Worm (Caenorhabditis elegans): ENCODE data around the gene F26G1.15.

- TF ChIP-seq nhr-77 (tag; optimal IDR thresholded peaks at IDR 0.05) (no peak), lsy-2 (tag; optimal IDR thresholded peaks at IDR 0.05) (no peak), ama-1 (optimal IDR thresholded peaks at IDR 0.05) (no peak), nhr-129 (tag; optimal IDR thresholded peaks at IDR 0.05) (no peak), unc-62 (GFP tag; optimal IDR thresholded peaks at IDR 0.05) (no peak), nhr-6 (tag; optimal IDR thresholded peaks at IDR 0.05) (no peak), ceh-82 (tag; optimal IDR thresholded peaks at IDR 0.05) (no peak), unc-55 (GFP tag; optimal IDR thresholded peaks at IDR 0.05) (no peak), dmd-4 (tag; optimal IDR thresholded peaks at IDR 0.05) (no peak), nhr-12 (tag; optimal IDR thresholded peaks at IDR 0.05) (no peak), mdl-1 (tag; optimal IDR thresholded peaks at IDR 0.05) (no peak), blmp-1 (tag; optimal IDR thresholded peaks at IDR 0.05; ENCODE audit: insufficient read depth) (peak; percentile 77), nhr-10 (tag; optimal IDR thresholded peaks at IDR 0.05) (no peak)
Observed at ce11 chrII:4802917-4803316, 12.8 kb downstream of the F26G1.15 start.

Measured in whole organism, L2 larva.